Worm (Caenorhabditis elegans) whole organism, L4/young adult: ENCODE data around the gene T19H12.6.

Experiments used
- W03F9.2 ChIP-seq: fragments of 150-350 bp; optimal IDR thresholded peaks from 2 replicates; lab custom pipeline; 2014; ENCODE audit warnings: missing biosample characterization, missing genetic modification characterization
- dao-5 ChIP-seq: sonication (generic microtip); optimal IDR thresholded peaks from 2 replicates; lab custom pipeline; 2016; ENCODE audit warnings: missing genotype, missing genetic modification characterization, moderate library complexity, missing compliant biosample characterization
- him-1 ChIP-seq: sonication (generic microtip); optimal IDR thresholded peaks from 2 replicates; lab custom pipeline; 2016; ENCODE audit warnings: missing genotype, missing genetic modification reagents, missing genetic modification characterization, missing compliant biosample characterization

- TF ChIP-seq him-1 (tag; lab: Kevin White, UChicago) (no peak), dao-5 (tag; lab: Kevin White, UChicago) (no peak), W03F9.2 (tag; lab: Kevin White, UChicago) (no peak)
Measured at ce11 chrV:4920690-4921152, 43.2 kb upstream of the T19H12.6 start, which contains the start of the genes C02E7.8 and srh-23.
